Worm (Caenorhabditis elegans) whole organism, L4 larva: ENCODE measurements around the gene C15B12.4.

Source experiments
- F44E2.7 ChIP-seq: fragments of 200-800 bp; sonication (Bioruptor generic); IDR thresholded peaks from 2 replicates; pipeline ENCODE4 v2.1.2; 2022; ENCODE audit warnings: missing genetic modification characterization, missing compliant biosample characterization
- T26A8.4 ChIP-seq: fragments of 200-800 bp; sonication (Bioruptor generic); IDR thresholded peaks from 2 replicates; pipeline ENCODE4 v1.3.6; 2022; ENCODE audit warnings: missing genetic modification characterization, missing compliant biosample characterization
- Y48G9A.11 ChIP-seq: fragments of 200-800 bp; sonication (Bioruptor generic); IDR thresholded peaks from 2 replicates; pipeline ENCODE4 v1.3.6; 2022; ENCODE audit warnings: missing genetic modification reagents, missing genetic modification characterization, missing compliant biosample characterization
- ZK546.5 ChIP-seq, 2 experiments: sonication (generic microtip); optimal IDR thresholded peaks; 2 replicates each; lab custom pipeline; 2017; ENCODE audit warnings: missing biosample characterization in 2 of 2, missing genetic modification characterization in 2 of 2
- aha-1 ChIP-seq: fragments of 150-350 bp; peaks from one replicate; lab custom pipeline; 2014; ENCODE audit warnings: missing biosample characterization, missing genetic modification characterization
- ces-1 ChIP-seq: fragments of 150-350 bp; sonication (generic microtip); optimal IDR thresholded peaks from 4 replicates; lab custom pipeline; 2014; ENCODE audit warnings: missing biosample characterization, missing genetic modification reagents, missing genetic modification characterization
- daf-12 ChIP-seq: fragments of 150-350 bp; optimal IDR thresholded peaks from 2 replicates; lab custom pipeline; 2014; ENCODE audit warnings: missing biosample characterization, missing genetic modification reagents, missing genetic modification characterization
- daf-16 ChIP-seq, 3 experiments: sonication (generic microtip); optimal IDR thresholded peaks; 2 replicates each; lab custom pipeline; 2016 to 2017; ENCODE audit warnings: missing genetic modification characterization in 3 of 3, missing genetic modification reagents in 3 of 3, mild to moderate bottlenecking in 2 of 3, missing compliant biosample characterization in 2 of 3, missing biosample characterization in 1 of 3, moderate library complexity in 1 of 3
- daf-19 ChIP-seq: fragments of 200-800 bp; sonication (Bioruptor generic); conservative IDR thresholded peaks from 2 replicates; pipeline ENCODE4 v1.3.6; 2022; ENCODE audit warnings: missing genetic modification characterization, missing compliant biosample characterization
- dmd-6 ChIP-seq: fragments of 200-800 bp; sonication (Bioruptor generic); IDR thresholded peaks from 2 replicates; pipeline ENCODE4 v1.3.6; 2022; ENCODE audit warnings: missing genetic modification reagents, missing genetic modification characterization, missing compliant biosample characterization
- dve-1 ChIP-seq: sonication (generic microtip); optimal IDR thresholded peaks from 2 replicates; lab custom pipeline; 2017; ENCODE audit warnings: antibody characterized with exemption, mild to moderate bottlenecking, missing genetic modification characterization, missing compliant biosample characterization; ENCODE audit not compliant: insufficient read depth
- egl-43 ChIP-seq: fragments of 200-800 bp; sonication (Bioruptor generic); IDR thresholded peaks from 2 replicates; pipeline ENCODE4 v1.3.6; 2022; ENCODE audit warnings: missing genetic modification reagents, missing genetic modification characterization, missing compliant biosample characterization
- fkh-10 ChIP-seq: fragments of 150-350 bp; optimal IDR thresholded peaks from 2 replicates; lab custom pipeline; 2014; ENCODE audit warnings: missing biosample characterization, missing genetic modification reagents, missing genetic modification characterization
- hlh-11 ChIP-seq: fragments of 200-800 bp; sonication (Bioruptor generic); optimal IDR thresholded peaks from 2 replicates; lab custom pipeline; 2018; ENCODE audit warnings: mild to moderate bottlenecking, missing genetic modification characterization, missing compliant biosample characterization
- hlh-30 ChIP-seq: sonication (generic microtip); optimal IDR thresholded peaks from 2 replicates; lab custom pipeline; 2017; ENCODE audit warnings: antibody characterized with exemption, mild to moderate bottlenecking, missing genetic modification characterization, missing compliant biosample characterization; ENCODE audit not compliant: insufficient read depth
- lim-7 ChIP-seq: fragments of 200-800 bp; sonication (Bioruptor generic); IDR thresholded peaks from 2 replicates; pipeline ENCODE4 v1.3.6; 2022; ENCODE audit warnings: missing genetic modification characterization, missing compliant biosample characterization
- lin-13 ChIP-seq: fragments of 150-350 bp; optimal IDR thresholded peaks from 2 replicates; lab custom pipeline; 2014; ENCODE audit warnings: missing biosample characterization, missing genetic modification reagents, missing genetic modification characterization
- lin-15B ChIP-seq: fragments of 150-350 bp; sonication (generic microtip); optimal IDR thresholded peaks from 3 replicates; lab custom pipeline; 2014; ENCODE audit warnings: missing biosample characterization, missing genetic modification characterization
- lir-3 ChIP-seq: sonication (generic microtip); optimal IDR thresholded peaks from 2 replicates; lab custom pipeline; 2016; ENCODE audit warnings: mild to moderate bottlenecking, missing genetic modification characterization, missing compliant biosample characterization
- lsy-2 ChIP-seq, 2 experiments: fragments of 150-350 bp in 1 of 2; sonication (generic microtip) in 1 of 2; optimal IDR thresholded peaks; 2 replicates each; lab custom pipeline; 2014 to 2017; ENCODE audit warnings: missing biosample characterization in 2 of 2, missing genetic modification characterization in 2 of 2
- madf-9 ChIP-seq: fragments of 200-800 bp; sonication (Bioruptor generic); conservative IDR thresholded peaks from 2 replicates; pipeline ENCODE4 v1.3.6; 2022; ENCODE audit warnings: missing genetic modification reagents, missing genetic modification characterization, missing compliant biosample characterization
- mep-1 ChIP-seq: fragments of 150-350 bp; sonication (generic microtip); optimal IDR thresholded peaks from 3 replicates; lab custom pipeline; 2014; ENCODE audit warnings: missing biosample characterization, missing genetic modification characterization
- mes-2 ChIP-seq: sonication (generic microtip); optimal IDR thresholded peaks from 2 replicates; lab custom pipeline; 2016; ENCODE audit warnings: missing genotype, mild to moderate bottlenecking, missing genetic modification characterization, missing compliant biosample characterization; ENCODE audit not compliant: poor library complexity, severe bottlenecking
- nhr-10 ChIP-seq: fragments of 150-350 bp; optimal IDR thresholded peaks from 2 replicates; lab custom pipeline; 2014; ENCODE audit warnings: missing biosample characterization, missing genetic modification characterization
- nhr-237 ChIP-seq: sonication (generic microtip); optimal IDR thresholded peaks from 2 replicates; lab custom pipeline; 2017; ENCODE audit warnings: missing biosample characterization, missing genetic modification characterization
- nhr-28 ChIP-seq: fragments of 150-350 bp; optimal IDR thresholded peaks from 2 replicates; lab custom pipeline; 2014; ENCODE audit warnings: missing biosample characterization, missing genetic modification characterization
- nhr-48 ChIP-seq: sonication (generic microtip); optimal IDR thresholded peaks from 2 replicates; lab custom pipeline; 2016; ENCODE audit warnings: mild to moderate bottlenecking, missing genetic modification characterization, missing compliant biosample characterization
- nhr-77 ChIP-seq: fragments of 150-350 bp; optimal IDR thresholded peaks from 2 replicates; lab custom pipeline; 2014; ENCODE audit warnings: missing biosample characterization, missing genetic modification characterization
- pha-4 ChIP-seq, 2 experiments: fragments of 150-350 bp in 1 of 2; fragments of 200-800 bp in 1 of 2; sonication (Bioruptor generic) in 1 of 2; IDR thresholded peaks in 1 of 2; optimal IDR thresholded peaks in 1 of 2; 2 replicates each; pipeline versions ENCODE4 v1.3.6 to Lab custom; 2014 to 2022; ENCODE audit warnings: missing genetic modification characterization in 2 of 2, missing genetic modification reagents in 2 of 2, missing biosample characterization in 1 of 2, missing compliant biosample characterization in 1 of 2
- pqm-1 ChIP-seq: sonication (generic microtip); optimal IDR thresholded peaks from 2 replicates; lab custom pipeline; 2017; ENCODE audit warnings: missing biosample characterization, missing genetic modification characterization
- spr-1 ChIP-seq: sonication (generic microtip); optimal IDR thresholded peaks from 2 replicates; lab custom pipeline; 2016; ENCODE audit warnings: mild to moderate bottlenecking, missing genetic modification characterization, missing compliant biosample characterization
- tag-97 ChIP-seq: fragments of 200-800 bp; sonication (Bioruptor generic); IDR thresholded peaks from 2 replicates; pipeline ENCODE4 v1.3.6; 2022; ENCODE audit warnings: missing genetic modification characterization, missing compliant biosample characterization
- unc-39 ChIP-seq: sonication (generic microtip); optimal IDR thresholded peaks from 2 replicates; lab custom pipeline; 2017; ENCODE audit warnings: missing biosample characterization, missing genetic modification characterization
- zag-1 ChIP-seq: fragments of 150-350 bp; optimal IDR thresholded peaks from 2 replicates; lab custom pipeline; 2014; ENCODE audit warnings: missing biosample characterization, missing genetic modification characterization
- zfp-2 ChIP-seq: sonication (generic microtip); optimal IDR thresholded peaks from 2 replicates; lab custom pipeline; 2016; ENCODE audit warnings: mild to moderate bottlenecking, missing genetic modification characterization, missing compliant biosample characterization
- zfp-3 ChIP-seq: fragments of 200-800 bp; sonication (Bioruptor generic); conservative IDR thresholded peaks from 2 replicates; pipeline ENCODE4 v1.3.6; 2022; ENCODE audit warnings: missing genetic modification reagents, missing genetic modification characterization, missing compliant biosample characterization
- zip-11 ChIP-seq: fragments of 200-800 bp; sonication (Bioruptor generic); IDR thresholded peaks from 2 replicates; pipeline ENCODE4 v1.3.6; 2022; ENCODE audit warnings: missing genetic modification characterization, missing compliant biosample characterization
- zip-2 ChIP-seq: fragments of 150-350 bp; optimal IDR thresholded peaks from 2 replicates; lab custom pipeline; 2014; ENCODE audit warnings: missing biosample characterization, missing genetic modification characterization

The C15B12.4 gene

DNA sequence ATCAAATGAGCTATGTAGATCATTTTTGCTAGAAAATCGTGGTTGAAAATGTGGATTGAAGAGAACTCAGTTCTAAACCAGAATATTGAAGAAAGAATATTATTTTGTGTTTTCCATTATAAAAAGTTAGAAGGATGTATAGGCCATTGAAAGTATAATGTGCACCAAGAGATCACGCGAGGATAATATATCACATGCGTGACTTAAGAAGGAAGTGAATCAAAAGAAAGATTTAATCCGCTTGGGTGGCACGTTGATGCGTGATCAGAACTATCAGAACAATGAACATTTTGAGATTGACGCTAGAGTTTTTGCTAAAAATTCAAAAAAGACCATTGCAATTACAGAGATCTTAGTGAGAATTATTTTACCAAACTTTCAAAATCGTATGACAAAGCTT lies 37.7 kb downstream of the C15B12.4 start:
- TF ChIP-seq lin-15B (tag; lab: Kevin White, UChicago) = no peak
- no peak for TF ChIP-seq nhr-10 (tag; lab: Kevin White, UChicago)
- no peak for TF ChIP-seq zfp-3
- no peak for TF ChIP-seq lir-3 (tag; lab: Kevin White, UChicago)
- TF ChIP-seq nhr-77 = no peak
- TF ChIP-seq zfp-2 (tag; lab: Kevin White, UChicago) = no peak
- no peak for TF ChIP-seq fkh-10 (GFP tag; lab: Kevin White, UChicago)
- TF ChIP-seq zip-11 (GFP tag; lab: Robert Waterston, UW) = no peak
- TF ChIP-seq mes-2 (tag; lab: Kevin White, UChicago) = no peak
- TF ChIP-seq zag-1 = no peak
- TF ChIP-seq zip-2 (tag; lab: Kevin White, UChicago) = no peak
- TF ChIP-seq pha-4 (GFP tag; IDR thresholded peaks at IDR 0.05; lab: Robert Waterston, UW) = no peak
- TF ChIP-seq pha-4 (tag; optimal IDR thresholded peaks at IDR 0.05; lab: Kevin White, UChicago) = no peak
- no peak for TF ChIP-seq nhr-48
- TF ChIP-seq ZK546.5 (tag; optimal IDR thresholded peaks at IDR 0.05; lab: Kevin White, UChicago) = no peak

DNA sequence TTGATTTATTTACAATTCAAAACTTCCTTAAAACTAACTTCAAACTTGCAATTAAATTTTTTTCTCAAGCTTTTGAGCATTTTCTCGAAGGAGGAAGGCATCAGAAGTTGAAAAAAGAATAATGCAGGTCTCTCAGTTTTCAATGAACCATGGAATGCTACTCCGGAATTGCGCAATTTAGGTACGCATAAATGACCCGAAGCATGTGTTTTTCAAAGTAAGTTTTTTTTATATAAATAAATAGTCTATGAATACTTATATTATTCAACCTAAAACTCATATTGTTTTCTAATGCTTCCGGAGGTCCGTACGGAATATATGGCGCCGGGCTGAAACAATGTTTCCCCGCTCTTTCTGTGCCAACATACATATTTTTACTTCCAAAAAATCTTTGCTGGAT lies 39.9 kb downstream of the C15B12.4 start, which contains the start of gene K10C2.2:
K10C2.2 (minus strand) TSS at position 101 of the 400 bp plus-strand sequence.
- no peak for TF ChIP-seq pha-4 (GFP tag; IDR thresholded peaks at IDR 0.05; lab: Robert Waterston, UW)
- TF ChIP-seq pha-4 (tag; optimal IDR thresholded peaks at IDR 0.05; lab: Kevin White, UChicago) = no peak
- no peak for TF ChIP-seq spr-1 (tag; lab: Kevin White, UChicago)
- TF ChIP-seq hlh-11 (tag; lab: Kevin White, UChicago) = no peak
- no peak for TF ChIP-seq lsy-2 (tag; optimal IDR thresholded peaks at IDR 0.05; lab: Kevin White, UChicago)
- no peak for TF ChIP-seq mep-1 (tag; lab: Kevin White, UChicago)
- TF ChIP-seq daf-12 (tag; lab: Kevin White, UChicago) = no peak
- no peak for TF ChIP-seq hlh-30
- TF ChIP-seq T26A8.4 = no peak
- TF ChIP-seq madf-9 (GFP tag; lab: Robert Waterston, UW) = no peak
- TF ChIP-seq Y48G9A.11 (GFP tag; lab: Robert Waterston, UW) = no peak
- no peak for TF ChIP-seq daf-19 (GFP tag; lab: Robert Waterston, UW)
- no peak for TF ChIP-seq unc-39 (tag; lab: Kevin White, UChicago)
- no peak for TF ChIP-seq ces-1 (GFP tag; lab: Kevin White, UChicago)
- TF ChIP-seq F44E2.7 (GFP tag; lab: Robert Waterston, UW) = no peak

DNA sequence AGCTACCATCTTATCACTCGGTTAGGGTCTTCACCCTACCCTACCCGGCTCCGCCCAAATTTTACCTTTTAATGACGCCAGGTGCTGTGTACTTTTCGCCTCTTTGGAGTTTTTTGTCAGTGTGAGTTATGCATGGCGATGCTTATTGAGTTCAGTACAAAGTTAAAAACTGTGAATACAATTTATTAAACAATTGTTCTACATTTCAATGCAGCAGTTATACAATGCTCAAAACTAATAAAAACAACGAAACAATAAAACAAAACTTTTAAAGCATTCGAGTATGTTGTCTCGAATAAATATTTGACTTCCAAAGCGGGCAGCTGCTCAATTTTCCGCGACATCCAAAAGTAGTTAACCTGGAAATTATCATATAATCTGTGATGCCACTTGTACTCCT lies 43.0 kb downstream of the C15B12.4 start, which contains the start of gene ctsa-2:
ctsa-2 (minus strand) TSS at position 101 of the 400 bp plus-strand sequence.
- no peak for TF ChIP-seq lim-7 (GFP tag; lab: Robert Waterston, UW)
- no peak for TF ChIP-seq aha-1
- TF ChIP-seq mep-1 (tag; lab: Kevin White, UChicago) = no peak
- no peak for TF ChIP-seq lin-13 (GFP tag; lab: Kevin White, UChicago)
- TF ChIP-seq tag-97 (GFP tag; lab: Robert Waterston, UW) = no peak
- TF ChIP-seq ZK546.5 (tag; optimal IDR thresholded peaks at IDR 0.05; lab: Kevin White, UChicago) = no peak
- no peak for TF ChIP-seq egl-43
- no peak for TF ChIP-seq nhr-237
- TF ChIP-seq, all 104 proteins: peak for 0

DNA sequence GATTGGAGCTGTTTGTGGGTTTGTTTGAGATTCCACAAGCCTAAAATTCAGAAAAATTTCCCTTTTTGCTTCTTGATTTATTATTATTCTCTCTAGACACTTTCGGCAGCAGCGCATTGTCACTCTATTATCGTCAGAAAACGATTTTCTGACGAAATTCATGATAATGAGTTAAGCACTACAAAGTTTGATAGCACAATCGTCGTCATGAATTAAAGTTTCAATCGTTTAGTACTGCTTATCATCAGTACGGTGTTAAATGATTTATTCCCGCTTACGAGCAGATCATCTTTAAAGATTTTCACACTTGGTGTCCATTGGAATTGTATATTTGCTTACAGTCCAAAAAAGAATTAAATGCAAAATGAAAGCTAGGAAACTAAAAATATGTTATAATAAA lies 44.0 kb downstream of the C15B12.4 start:
- TF ChIP-seq pqm-1 (peak; percentile 79), nhr-28 (tag; lab: Kevin White, UChicago) (peak; percentile 73), hlh-11 (tag; lab: Kevin White, UChicago) (peak; percentile 23), daf-16 (GFP tag; optimal IDR thresholded peaks at IDR 0.05; lab: Kevin White, UChicago) (no peak), daf-16 (tag; optimal IDR thresholded peaks at IDR 0.05; lab: Kevin White, UChicago) (peak; percentile 39), dmd-6 (GFP tag; lab: Robert Waterston, UW) (peak; percentile 44; the same call in 1 of the 2 replicates), ZK546.5 (tag; optimal IDR thresholded peaks at IDR 0.05; lab: Kevin White, UChicago) (no peak), dve-1 (peak; percentile 22), lim-7 (GFP tag; lab: Robert Waterston, UW) (no peak)
